Worm (Caenorhabditis elegans) whole organism, L4/young adult: ENCODE data around the gene cul-2.

Source experiments
- W03F9.2 ChIP-seq: fragments of 150-350 bp; optimal IDR thresholded peaks from 2 replicates; lab custom pipeline; 2014; ENCODE audit warnings: missing biosample characterization, missing genetic modification characterization
- dao-5 ChIP-seq: sonication (generic microtip); optimal IDR thresholded peaks from 2 replicates; lab custom pipeline; 2016; ENCODE audit warnings: missing genotype, missing genetic modification characterization, moderate library complexity, missing compliant biosample characterization

ce11 chrIII:13640869-13641268 is 46.2 kb upstream of the cul-2 start:
- TF ChIP-seq W03F9.2 (tag; lab: Kevin White, UChicago) (no peak), dao-5 (tag; lab: Kevin White, UChicago) (no peak)
